Fruit fly (Drosophila melanogaster): ENCODE data around the gene AIF.

The AIF gene

DNA sequence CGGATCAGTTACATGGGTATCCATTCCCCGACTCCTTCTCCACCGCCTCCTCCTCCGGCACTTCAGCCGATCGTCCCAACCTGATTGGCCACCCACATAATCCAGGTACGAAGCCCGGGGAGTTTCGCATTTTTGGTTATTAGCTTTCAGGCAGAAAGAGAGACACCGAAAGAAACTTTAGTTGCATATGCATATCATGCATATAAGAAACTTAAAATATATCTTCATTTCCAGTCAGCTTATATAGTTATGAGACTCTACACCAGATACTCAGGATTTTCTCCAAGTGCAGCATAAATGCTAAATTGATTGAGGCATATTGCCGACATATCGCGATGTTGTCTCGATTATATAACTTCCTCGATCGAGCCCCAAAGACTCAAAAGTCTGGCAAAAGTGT lies 32.6 kb downstream of the AIF start (continued):
- TF ChIP-seq CG7368 (GFP tag; optimal IDR thresholded peaks at IDR 0.05): no peak
- no peak for TF ChIP-seq CG6808 (GFP tag; optimal IDR thresholded peaks at IDR 0.05)
- no peak for TF ChIP-seq esn (GFP tag; optimal IDR thresholded peaks at IDR 0.05)
- peak; percentile 4 for TF ChIP-seq Ets21C (GFP tag; optimal IDR thresholded peaks at IDR 0.05)
- no peak for TF ChIP-seq Sox15 (GFP tag; optimal IDR thresholded peaks at IDR 0.05)
- no peak for TF ChIP-seq CG10631 (GFP tag; optimal IDR thresholded peaks at IDR 0.05)
- TF ChIP-seq CG31627 (GFP tag; optimal IDR thresholded peaks at IDR 0.05): peak; percentile 22
- peak; percentile 25 for TF ChIP-seq Hr38 (GFP tag; optimal IDR thresholded peaks at IDR 0.05)
- no peak for TF ChIP-seq Lpt (GFP tag; optimal IDR thresholded peaks at IDR 0.05)
- TF ChIP-seq dsx (GFP tag; optimal IDR thresholded peaks at IDR 0.05; ENCODE audit: poor library complexity, severe bottlenecking): no peak
- TF ChIP-seq fd85E (GFP tag; optimal IDR thresholded peaks at IDR 0.05): no peak
- no peak for TF ChIP-seq dac (GFP tag; optimal IDR thresholded peaks at IDR 0.05)
- peak; percentile 72 for TF ChIP-seq eg (GFP tag; IDR thresholded peaks at IDR 0.05)
- TF ChIP-seq net (GFP tag; optimal IDR thresholded peaks at IDR 0.05): no peak
- no peak for TF ChIP-seq CG9139 (GFP tag; optimal IDR thresholded peaks at IDR 0.05)
- no peak for TF ChIP-seq acj6 (GFP tag; optimal IDR thresholded peaks at IDR 0.05)
- TF ChIP-seq fkh (GFP tag; optimal IDR thresholded peaks at IDR 0.05): no peak
- TF ChIP-seq CG34406 (GFP tag; optimal IDR thresholded peaks at IDR 0.05): no peak
- TF ChIP-seq lz (GFP tag; optimal IDR thresholded peaks at IDR 0.05): no peak
- TF ChIP-seq Met (GFP tag; optimal IDR thresholded peaks at IDR 0.05): no peak
- no peak for TF ChIP-seq CG11902 (GFP tag; optimal IDR thresholded peaks at IDR 0.05)
- no peak for TF ChIP-seq Blimp-1 (GFP tag; optimal IDR thresholded peaks at IDR 0.05)
- TF ChIP-seq Sox14 (GFP tag; optimal IDR thresholded peaks at IDR 0.05): no peak
- TF ChIP-seq Eip75B (GFP tag; optimal IDR thresholded peaks at IDR 0.05): no peak
- TF ChIP-seq CG6276 (GFP tag; optimal IDR thresholded peaks at IDR 0.05): peak; percentile 30

DNA sequence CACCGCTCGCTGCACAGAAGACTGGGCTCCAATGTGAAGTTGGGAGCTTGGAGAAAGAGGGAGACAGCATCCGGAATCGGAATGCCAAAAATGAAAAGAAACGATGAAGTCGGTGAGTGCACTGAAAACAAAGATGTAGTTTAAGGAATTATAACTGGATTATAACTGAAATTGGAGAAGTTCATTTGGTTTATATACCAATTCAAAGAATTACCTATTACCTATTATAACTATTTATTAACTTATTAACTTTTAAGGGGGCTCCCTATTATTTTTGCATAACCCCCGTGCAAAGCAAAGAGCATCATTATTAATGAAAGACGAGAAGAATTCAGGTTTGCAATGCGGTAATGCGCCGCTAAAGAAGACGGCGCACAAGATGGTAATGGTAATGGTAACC lies 33.1 kb downstream of the AIF start:
- 0 out of 2 replicates have a peak, but pooled peaks have one; percentile 46 for TF ChIP-seq Gug (GFP tag; IDR thresholded peaks at IDR 0.05)
- no peak for TF ChIP-seq fkh (GFP tag; optimal IDR thresholded peaks at IDR 0.05)
- TF ChIP-seq Lpt (GFP tag; optimal IDR thresholded peaks at IDR 0.05): no peak
- peak in 1 of 2 experiments; percentile 27 for TF ChIP-seq salr (GFP tag; optimal IDR thresholded peaks at IDR 0.05)
- peak; percentile 29 for TF ChIP-seq CG11762 (GFP tag; optimal IDR thresholded peaks at IDR 0.05; ENCODE audit: insufficient read depth)
- TF ChIP-seq CG3032 (tag; optimal IDR thresholded peaks at IDR 0.05): peak; percentile 22
- no peak for TF ChIP-seq CG1621 (tag; optimal IDR thresholded peaks at IDR 0.05)
- TF ChIP-seq Sox14 (GFP tag; optimal IDR thresholded peaks at IDR 0.05): peak; percentile 9
- TF ChIP-seq lz (GFP tag; optimal IDR thresholded peaks at IDR 0.05): no peak
- peak; percentile 87 for TF ChIP-seq Eip78C (GFP tag)
- no peak for TF ChIP-seq fd85E (GFP tag; optimal IDR thresholded peaks at IDR 0.05)
- peak; percentile 60 for TF ChIP-seq acj6 (GFP tag; optimal IDR thresholded peaks at IDR 0.05)
- TF ChIP-seq Eip93F (GFP tag; optimal IDR thresholded peaks at IDR 0.05): peak; percentile 16
- TF ChIP-seq CG6163 (GFP tag; IDR thresholded peaks at IDR 0.05): peak; percentile 71
- no peak for TF ChIP-seq CG6808 (GFP tag; optimal IDR thresholded peaks at IDR 0.05)
- peak; percentile 52 for TF ChIP-seq CG6792 (GFP tag; optimal IDR thresholded peaks at IDR 0.05)
- TF ChIP-seq topi (GFP tag; optimal IDR thresholded peaks at IDR 0.05): peak; percentile 17
- TF ChIP-seq Hr39 (GFP tag; optimal IDR thresholded peaks at IDR 0.05): peak; percentile 6
- TF ChIP-seq svp (GFP tag): peak; percentile 81
- TF ChIP-seq CG4318 (GFP tag; optimal IDR thresholded peaks at IDR 0.05): peak; percentile 2
- TF ChIP-seq CG3919 (GFP tag; optimal IDR thresholded peaks at IDR 0.05): peak; percentile 60
- TF ChIP-seq dac (GFP tag; optimal IDR thresholded peaks at IDR 0.05): no peak
- peak; percentile 7 for TF ChIP-seq CG10669 (GFP tag; optimal IDR thresholded peaks at IDR 0.05)
- no peak for TF ChIP-seq Hr38 (GFP tag; optimal IDR thresholded peaks at IDR 0.05)
- no peak for TF ChIP-seq CG31627 (GFP tag; optimal IDR thresholded peaks at IDR 0.05)
- peak; percentile 43 for TF ChIP-seq pdm3 (GFP tag; optimal IDR thresholded peaks at IDR 0.05)
- no peak for TF ChIP-seq Ets21C (GFP tag; optimal IDR thresholded peaks at IDR 0.05)
- peak; percentile 51 for TF ChIP-seq Sox102F (GFP tag; optimal IDR thresholded peaks at IDR 0.05)
- peak; percentile 70 for TF ChIP-seq CG8119 (GFP tag; IDR thresholded peaks at IDR 0.05)
- TF ChIP-seq CG8319 (GFP tag; optimal IDR thresholded peaks at IDR 0.05): peak; percentile 30
- TF ChIP-seq CG16779 (tag; optimal IDR thresholded peaks at IDR 0.05): no peak
- TF ChIP-seq eg (GFP tag; IDR thresholded peaks at IDR 0.05): peak; percentile 66
- peak; percentile 10 for TF ChIP-seq CG7368 (GFP tag; optimal IDR thresholded peaks at IDR 0.05)
- peak; percentile 56 for TF ChIP-seq CG6276 (GFP tag; optimal IDR thresholded peaks at IDR 0.05)
- TF ChIP-seq esn (GFP tag; optimal IDR thresholded peaks at IDR 0.05): peak; percentile 56
- peak; percentile 26 for TF ChIP-seq CG8632 (GFP tag; optimal IDR thresholded peaks at IDR 0.05)
- TF ChIP-seq Hr4 (GFP tag; optimal IDR thresholded peaks at IDR 0.05): no peak
- no peak for TF ChIP-seq spab (GFP tag; optimal IDR thresholded peaks at IDR 0.05)
- peak; percentile 61 for TF ChIP-seq OdsH (GFP tag; optimal IDR thresholded peaks at IDR 0.05)
- peak; percentile 56 for TF ChIP-seq CG10631 (GFP tag; optimal IDR thresholded peaks at IDR 0.05)
